Worm (Caenorhabditis elegans) whole organism, late embryonic: ENCODE measurements around the gene ttr-31.

ENCODE experiments used
- ahr-1 ChIP-seq: sonication (generic microtip); optimal IDR thresholded peaks from 2 replicates; lab custom pipeline; 2016; ENCODE audit warnings: missing genetic modification characterization, missing compliant biosample characterization
- ama-1 ChIP-seq: fragments of 150-350 bp; optimal IDR thresholded peaks from 2 replicates; lab custom pipeline; 2014
- ceh-48 ChIP-seq: sonication (generic microtip); optimal IDR thresholded peaks from 2 replicates; lab custom pipeline; 2016; ENCODE audit warnings: missing genetic modification characterization, inconsistent platforms, missing compliant biosample characterization
- ceh-9 ChIP-seq: sonication (generic microtip); optimal IDR thresholded peaks from 2 replicates; lab custom pipeline; 2016; ENCODE audit warnings: mild to moderate bottlenecking, missing genetic modification characterization, inconsistent platforms, missing compliant biosample characterization
- che-1 ChIP-seq: sonication (generic microtip); optimal IDR thresholded peaks from 2 replicates; lab custom pipeline; 2016; ENCODE audit warnings: mild to moderate bottlenecking, missing genetic modification characterization, missing compliant biosample characterization
- ets-4 ChIP-seq: sonication (generic microtip); optimal IDR thresholded peaks from 2 replicates; lab custom pipeline; 2016; ENCODE audit warnings: missing genetic modification characterization, missing compliant biosample characterization
- hlh-15 ChIP-seq: sonication (generic microtip); optimal IDR thresholded peaks from 2 replicates; lab custom pipeline; 2016; ENCODE audit warnings: missing genetic modification characterization, missing compliant biosample characterization
- lin-11 ChIP-seq: fragments of 200-800 bp; sonication (Bioruptor generic); optimal IDR thresholded peaks from 2 replicates; lab custom pipeline; 2018; ENCODE audit warnings: mild to moderate bottlenecking, missing genetic modification characterization, missing compliant biosample characterization
- nfya-1 ChIP-seq: sonication (generic microtip); optimal IDR thresholded peaks from 2 replicates; lab custom pipeline; 2017; ENCODE audit warnings: missing genetic modification characterization, mild to moderate bottlenecking, missing compliant biosample characterization, antibody characterized with exemption, moderate library complexity
- nhr-11 ChIP-seq: fragments of 150-350 bp; optimal IDR thresholded peaks from 2 replicates; lab custom pipeline; 2014; ENCODE audit warnings: missing biosample characterization, missing genetic modification characterization
- pha-4 ChIP-seq: fragments of 150-350 bp; optimal IDR thresholded peaks from 2 replicates; lab custom pipeline; 2018; ENCODE audit warnings: missing biosample characterization, missing genetic modification reagents, missing genetic modification characterization
- sox-2 ChIP-seq: fragments of 200-800 bp; sonication (Bioruptor generic); IDR thresholded peaks from 2 replicates; pipeline ENCODE4 v1.3.6; 2022; ENCODE audit warnings: missing genetic modification reagents, missing genetic modification characterization, missing compliant biosample characterization
- syd-9 ChIP-seq: sonication (generic microtip); optimal IDR thresholded peaks from 2 replicates; lab custom pipeline; 2016; ENCODE audit warnings: mild to moderate bottlenecking, missing genetic modification characterization, moderate library complexity, missing compliant biosample characterization
- unc-55 ChIP-seq: sonication (generic microtip); optimal IDR thresholded peaks from 2 replicates; lab custom pipeline; 2017; ENCODE audit warnings: missing biosample characterization, missing genetic modification reagents, missing genetic modification characterization

ce11 chrX:11008052-11008451, 802 bp downstream of the ttr-31 start, which contains the start of gene del-5:
- TF ChIP-seq nfya-1 (tag; lab: Kevin White, UChicago), result no peak
- TF ChIP-seq sox-2, result no peak
- no peak for TF ChIP-seq unc-55 (GFP tag; lab: Kevin White, UChicago)
- no peak for TF ChIP-seq ets-4 (tag; lab: Kevin White, UChicago)
- no peak for TF ChIP-seq ceh-9 (tag; lab: Kevin White, UChicago)
- no peak for TF ChIP-seq syd-9 (tag; lab: Kevin White, UChicago)
- no peak for TF ChIP-seq ahr-1 (tag; lab: Kevin White, UChicago)
- TF ChIP-seq ceh-48 (tag; lab: Kevin White, UChicago), result no peak
- TF ChIP-seq che-1 (tag; lab: Kevin White, UChicago), result no peak
- TF ChIP-seq hlh-15 (tag; lab: Kevin White, UChicago), result no peak
- no peak for TF ChIP-seq lin-11
- no peak for TF ChIP-seq ama-1 (lab: Kevin White, UChicago)
- TF ChIP-seq nhr-11 (tag; lab: Kevin White, UChicago), result no peak
- no peak for TF ChIP-seq pha-4
